Fruit fly (Drosophila melanogaster): ENCODE measurements around the gene LManI.
A peak's percentile ranks its signal among the peaks of the same experiment; 100 is the strongest.

The LManI gene

DNA sequence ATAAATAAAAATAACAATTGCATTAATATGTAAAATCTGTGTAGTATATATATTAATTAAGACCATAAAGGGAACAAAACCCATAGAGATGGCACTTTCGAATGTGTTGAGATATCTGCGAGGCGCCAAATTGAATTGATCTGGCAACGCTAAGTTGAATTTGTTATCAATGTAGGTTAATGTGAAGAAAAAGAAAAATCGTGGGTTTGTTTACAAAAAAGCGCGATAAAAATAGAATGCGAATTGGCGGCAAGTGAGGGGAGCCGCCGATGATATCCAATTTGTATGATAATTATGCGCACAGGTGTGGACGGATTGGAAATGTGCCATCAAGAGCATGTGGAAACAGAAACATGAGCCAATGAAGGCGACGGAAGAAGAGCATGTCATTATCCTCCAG is 22.8 kb upstream of the LManI start:
- TF ChIP-seq kni (GFP tag; optimal IDR thresholded peaks at IDR 0.05) (peak; percentile 44), CG3995 (GFP tag; optimal IDR thresholded peaks at IDR 0.05) (no peak), sug (tag; optimal IDR thresholded peaks at IDR 0.05) (peak; percentile 26), CG9437 (GFP tag; optimal IDR thresholded peaks at IDR 0.05) (no peak), fd64A (GFP tag; optimal IDR thresholded peaks at IDR 0.05) (no peak), hb (GFP tag; IDR thresholded peaks at IDR 0.05; ENCODE audit: partially characterized antibody) (no peak), HmgZ (tag; optimal IDR thresholded peaks at IDR 0.05) (peak; percentile 26), Ets65A (GFP tag) (peak; percentile 42), CG10267 (tag; optimal IDR thresholded peaks at IDR 0.05) (peak; percentile 1), amos (GFP tag; IDR thresholded peaks at IDR 0.05; ENCODE audit: partially characterized antibody) (peak; percentile 49; the same call in 1 of the 2 replicates), Dp (GFP tag; optimal IDR thresholded peaks at IDR 0.05) (peak; percentile 99), ato (GFP tag; IDR thresholded peaks at IDR 0.05; ENCODE audit: partially characterized antibody) (0 out of 2 replicates have a peak, but pooled peaks have one; percentile 14), CG6689 (GFP tag; IDR thresholded peaks at IDR 0.05) (no peak), CG9609 (GFP tag; optimal IDR thresholded peaks at IDR 0.05) (no peak), gce (GFP tag; IDR thresholded peaks at IDR 0.05) (no peak), CG10462 (GFP tag; optimal IDR thresholded peaks at IDR 0.05) (no peak), CG4328 (GFP tag; optimal IDR thresholded peaks at IDR 0.05) (no peak), HLH4C (GFP tag; IDR thresholded peaks at IDR 0.05; ENCODE audit: partially characterized antibody) (peak; percentile 21; the same call in 1 of the 3 replicates), hbn (GFP tag; IDR thresholded peaks at IDR 0.05; ENCODE audit: partially characterized antibody) (no peak; the same call in 1 of the 2 replicates), schlank (tag; optimal IDR thresholded peaks at IDR 0.05) (no peak), Hr3 (GFP tag; optimal IDR thresholded peaks at IDR 0.05) (peak; percentile 82), Opbp (GFP tag; IDR thresholded peaks at IDR 0.05; ENCODE audit: partially characterized antibody) (peak; percentile 23; the same call in 1 of the 3 replicates), GATAe (GFP tag; conservative IDR thresholded peaks at IDR 0.05) (peak; percentile 66), jing (GFP tag; optimal IDR thresholded peaks at IDR 0.05) (no peak), CkIIα-i1 (GFP tag; IDR thresholded peaks at IDR 0.05) (no peak), pzg (GFP tag; optimal IDR thresholded peaks at IDR 0.05) (peak; percentile 58), CG11398 (GFP tag; optimal IDR thresholded peaks at IDR 0.05) (no peak), knrl (GFP tag; IDR thresholded peaks at IDR 0.05; ENCODE audit: partially characterized antibody) (peak; percentile 6; the same call in 1 of the 3 replicates), ap (GFP tag; IDR thresholded peaks at IDR 0.05) (no peak), nerfin-2 (GFP tag; IDR thresholded peaks at IDR 0.05; ENCODE audit: partially characterized antibody) (peak; percentile 11; the same call in 1 of the 2 replicates), wek (GFP tag; optimal IDR thresholded peaks at IDR 0.05) (peak; percentile 8), CG17385 (GFP tag; optimal IDR thresholded peaks at IDR 0.05) (peak; percentile 41), CG3847 (GFP tag; IDR thresholded peaks at IDR 0.05) (0 out of 2 replicates have a peak, but pooled peaks have one; percentile 17), E2f2 (GFP tag; IDR thresholded peaks at IDR 0.05) (peak; percentile 97), Dref (GFP tag; IDR thresholded peaks at IDR 0.05) (peak; percentile 55), NK7.1 (GFP tag; optimal IDR thresholded peaks at IDR 0.05) (no peak), CG15514 (GFP tag; optimal IDR thresholded peaks at IDR 0.05) (peak; percentile 94), unc-4 (GFP tag; IDR thresholded peaks at IDR 0.05; ENCODE audit: partially characterized antibody) (peak; percentile 45; the same call in 1 of the 2 replicates), exex (tag; optimal IDR thresholded peaks at IDR 0.05) (peak; percentile 75), CG2116 (GFP tag; optimal IDR thresholded peaks at IDR 0.05) (peak; percentile 39), CG18619 (GFP tag; optimal IDR thresholded peaks at IDR 0.05) (no peak), vvl (GFP tag; IDR thresholded peaks at IDR 0.05) (no peak), CG6791 (GFP tag; IDR thresholded peaks at IDR 0.05; ENCODE audit: partially characterized antibody) (peak; percentile 42; the same call in 1 of the 3 replicates), insv (GFP tag; optimal IDR thresholded peaks at IDR 0.05) (no peak), CG30431 (GFP tag; optimal IDR thresholded peaks at IDR 0.05) (no peak), so (GFP tag; IDR thresholded peaks at IDR 0.05) (peak; percentile 67; the same call in 2 of the 3 replicates), CG10654 (GFP tag; optimal IDR thresholded peaks at IDR 0.05) (no peak), nom (GFP tag; optimal IDR thresholded peaks at IDR 0.05) (peak; percentile 2), CG1603 (tag; optimal IDR thresholded peaks at IDR 0.05) (peak; percentile 52)

Measured in whole organism, embryonic.